Worm (Caenorhabditis elegans) whole organism, late embryonic: ENCODE data around the gene dhs-13.

Source experiments
- F13H6.1 ChIP-seq: sonication (generic microtip); optimal IDR thresholded peaks from 2 replicates; lab custom pipeline; 2016; ENCODE audit warnings: missing genetic modification characterization, missing compliant biosample characterization
- T23F11.4 ChIP-seq: fragments of 200-800 bp; sonication (Bioruptor generic); optimal IDR thresholded peaks from 2 replicates; lab custom pipeline; 2018; ENCODE audit warnings: mild to moderate bottlenecking, missing genetic modification characterization, missing compliant biosample characterization
- ceh-14 ChIP-seq: sonication (generic microtip); optimal IDR thresholded peaks from 2 replicates; lab custom pipeline; 2016; ENCODE audit warnings: missing genotype, missing genetic modification characterization, missing compliant biosample characterization
- ceh-18 ChIP-seq: sonication (generic microtip); optimal IDR thresholded peaks from 2 replicates; lab custom pipeline; 2016; ENCODE audit warnings: missing genetic modification characterization, missing compliant biosample characterization
- ceh-2 ChIP-seq: sonication (generic microtip); optimal IDR thresholded peaks from 2 replicates; lab custom pipeline; 2016; ENCODE audit warnings: missing genotype, missing genetic modification characterization, missing compliant biosample characterization
- ceh-22 ChIP-seq: sonication (generic microtip); optimal IDR thresholded peaks from 2 replicates; lab custom pipeline; 2017; ENCODE audit warnings: missing biosample characterization, missing genetic modification characterization
- ceh-24 ChIP-seq: sonication (generic microtip); optimal IDR thresholded peaks from 2 replicates; lab custom pipeline; 2016; ENCODE audit warnings: mild to moderate bottlenecking, missing genetic modification characterization, missing compliant biosample characterization
- ceh-31 ChIP-seq: sonication (generic microtip); optimal IDR thresholded peaks from 2 replicates; lab custom pipeline; 2016; ENCODE audit warnings: missing genetic modification characterization, missing compliant biosample characterization
- ceh-48 ChIP-seq: sonication (generic microtip); optimal IDR thresholded peaks from 2 replicates; lab custom pipeline; 2016; ENCODE audit warnings: missing genetic modification characterization, inconsistent platforms, missing compliant biosample characterization
- che-1 ChIP-seq: sonication (generic microtip); optimal IDR thresholded peaks from 2 replicates; lab custom pipeline; 2016; ENCODE audit warnings: mild to moderate bottlenecking, missing genetic modification characterization, missing compliant biosample characterization
- dmd-4 ChIP-seq: sonication (generic microtip); optimal IDR thresholded peaks from 2 replicates; lab custom pipeline; 2016; ENCODE audit warnings: borderline replicate concordance, missing genetic modification characterization, missing compliant biosample characterization
- dve-1 ChIP-seq: sonication (generic microtip); optimal IDR thresholded peaks from 2 replicates; lab custom pipeline; 2017; ENCODE audit warnings: antibody characterized with exemption, mild to moderate bottlenecking, missing genetic modification characterization, missing compliant biosample characterization
- ets-4 ChIP-seq: sonication (generic microtip); optimal IDR thresholded peaks from 2 replicates; lab custom pipeline; 2016; ENCODE audit warnings: missing genetic modification characterization, missing compliant biosample characterization
- fax-1 ChIP-seq: sonication (generic microtip); optimal IDR thresholded peaks from 2 replicates; lab custom pipeline; 2016; ENCODE audit warnings: missing genotype, missing genetic modification characterization, missing compliant biosample characterization
- fkh-10 ChIP-seq: fragments of 150-350 bp; optimal IDR thresholded peaks from 2 replicates; lab custom pipeline; 2014; ENCODE audit warnings: missing biosample characterization, missing genetic modification reagents, missing genetic modification characterization
- fkh-6 ChIP-seq: sonication (generic microtip); optimal IDR thresholded peaks from 2 replicates; lab custom pipeline; 2016; ENCODE audit warnings: missing genetic modification characterization, missing compliant biosample characterization
- hlh-13 ChIP-seq: fragments of 200-800 bp; sonication (Bioruptor generic); optimal IDR thresholded peaks from 2 replicates; lab custom pipeline; 2018; ENCODE audit warnings: mild to moderate bottlenecking, missing genetic modification characterization, missing compliant biosample characterization
- hlh-15 ChIP-seq: sonication (generic microtip); optimal IDR thresholded peaks from 2 replicates; lab custom pipeline; 2016; ENCODE audit warnings: missing genetic modification characterization, missing compliant biosample characterization
- hlh-30 ChIP-seq: sonication (generic microtip); optimal IDR thresholded peaks from 2 replicates; lab custom pipeline; 2017; ENCODE audit warnings: antibody characterized with exemption, missing genetic modification characterization, missing compliant biosample characterization; ENCODE audit not compliant: insufficient read depth
- hlh-6 ChIP-seq: sonication (generic microtip); optimal IDR thresholded peaks from 2 replicates; lab custom pipeline; 2016; ENCODE audit warnings: missing genotype, missing genetic modification characterization, missing compliant biosample characterization
- hlh-8 ChIP-seq: sonication (generic microtip); optimal IDR thresholded peaks from 2 replicates; lab custom pipeline; 2016; ENCODE audit warnings: missing genotype, missing genetic modification characterization, missing compliant biosample characterization
- lin-11 ChIP-seq: fragments of 200-800 bp; sonication (Bioruptor generic); optimal IDR thresholded peaks from 2 replicates; lab custom pipeline; 2018; ENCODE audit warnings: mild to moderate bottlenecking, missing genetic modification characterization, missing compliant biosample characterization
- mec-3 ChIP-seq: sonication (generic microtip); optimal IDR thresholded peaks from 2 replicates; lab custom pipeline; 2016; ENCODE audit warnings: borderline replicate concordance, missing genetic modification characterization, missing compliant biosample characterization
- nhr-232 ChIP-seq: sonication (generic microtip); optimal IDR thresholded peaks from 2 replicates; lab custom pipeline; 2016; ENCODE audit warnings: missing genetic modification characterization, missing compliant biosample characterization
- npax-4 ChIP-seq: sonication (generic microtip); optimal IDR thresholded peaks from 2 replicates; lab custom pipeline; 2016; ENCODE audit warnings: missing genetic modification characterization, missing compliant biosample characterization
- pag-3 ChIP-seq: sonication (generic microtip); optimal IDR thresholded peaks from 2 replicates; lab custom pipeline; 2016; ENCODE audit warnings: missing compliant biosample characterization, missing genetic modification characterization, borderline replicate concordance
- pqm-1 ChIP-seq: sonication (generic microtip); optimal IDR thresholded peaks from 2 replicates; lab custom pipeline; 2016; ENCODE audit warnings: missing genetic modification characterization, missing compliant biosample characterization
- pros-1 ChIP-seq: fragments of 150-350 bp; optimal IDR thresholded peaks from 2 replicates; lab custom pipeline; 2014; ENCODE audit warnings: missing biosample characterization, missing genetic modification reagents, missing genetic modification characterization
- ref-2 ChIP-seq: sonication (generic microtip); optimal IDR thresholded peaks from 2 replicates; lab custom pipeline; 2016; ENCODE audit warnings: missing genetic modification characterization, missing compliant biosample characterization
- rnt-1 ChIP-seq: sonication (generic microtip); optimal IDR thresholded peaks from 2 replicates; lab custom pipeline; 2016; ENCODE audit warnings: missing genetic modification characterization, missing compliant biosample characterization
- sox-2 ChIP-seq: fragments of 200-800 bp; sonication (Bioruptor generic); IDR thresholded peaks from 2 replicates; pipeline ENCODE4 v1.3.6; 2022; ENCODE audit warnings: missing genetic modification reagents, missing genetic modification characterization, missing compliant biosample characterization
- tbx-2 ChIP-seq: sonication (generic microtip); optimal IDR thresholded peaks from 2 replicates; lab custom pipeline; 2016; ENCODE audit warnings: missing genetic modification characterization, missing compliant biosample characterization
- tbx-7 ChIP-seq: sonication (generic microtip); optimal IDR thresholded peaks from 2 replicates; lab custom pipeline; 2016; ENCODE audit warnings: missing genotype, missing genetic modification characterization, missing compliant biosample characterization
- unc-3 ChIP-seq, 2 experiments: fragments of 200-800 bp in 1 of 2; sonication (Bioruptor generic) in 1 of 2; sonication (generic microtip) in 1 of 2; conservative IDR thresholded peaks in 1 of 2; optimal IDR thresholded peaks in 1 of 2; 2 replicates each; pipeline versions ENCODE4 v1.3.6 to Lab custom; 2016 to 2022; ENCODE audit warnings: missing compliant biosample characterization in 2 of 2, missing genetic modification characterization in 2 of 2, missing genetic modification reagents in 1 of 2
- zip-5 ChIP-seq: sonication (generic microtip); optimal IDR thresholded peaks from 2 replicates; lab custom pipeline; 2016; ENCODE audit warnings: missing genetic modification characterization, missing compliant biosample characterization

Gene dhs-13

ce11 chrV:1803043-1803442 is 31.5 kb upstream of the dhs-13 start, which contains the start of gene srt-41:
Gene srt-41, minus strand, starts transcription at chrV:1803143.
- TF ChIP-seq mec-3 (tag; lab: Kevin White, UChicago), result no peak
- TF ChIP-seq ceh-31 (tag; lab: Kevin White, UChicago), result no peak

ce11 chrV:1797900-1798299 is 26.4 kb upstream of the dhs-13 start, which contains the start of gene F36H9.10:
Gene F36H9.10, plus strand, starts transcription at chrV:1798200.
- TF ChIP-seq ceh-22 (tag; lab: Kevin White, UChicago) (no peak), dve-1 (no peak), fkh-10 (no peak), fkh-6 (tag; lab: Kevin White, UChicago) (no peak), ets-4 (tag; lab: Kevin White, UChicago) (no peak), pqm-1 (tag; lab: Kevin White, UChicago) (no peak), T23F11.4 (no peak), zip-5 (tag; lab: Kevin White, UChicago) (no peak), sox-2 (GFP tag; lab: Robert Waterston, UW) (no peak), hlh-15 (tag; lab: Kevin White, UChicago) (no peak), ceh-2 (tag; lab: Kevin White, UChicago) (no peak), ceh-24 (tag; lab: Kevin White, UChicago) (no peak), pag-3 (tag; lab: Kevin White, UChicago) (no peak), mec-3 (tag; lab: Kevin White, UChicago) (no peak), ceh-48 (tag; lab: Kevin White, UChicago) (no peak), rnt-1 (tag; lab: Kevin White, UChicago) (no peak), ref-2 (tag; lab: Kevin White, UChicago) (no peak)

DNA sequence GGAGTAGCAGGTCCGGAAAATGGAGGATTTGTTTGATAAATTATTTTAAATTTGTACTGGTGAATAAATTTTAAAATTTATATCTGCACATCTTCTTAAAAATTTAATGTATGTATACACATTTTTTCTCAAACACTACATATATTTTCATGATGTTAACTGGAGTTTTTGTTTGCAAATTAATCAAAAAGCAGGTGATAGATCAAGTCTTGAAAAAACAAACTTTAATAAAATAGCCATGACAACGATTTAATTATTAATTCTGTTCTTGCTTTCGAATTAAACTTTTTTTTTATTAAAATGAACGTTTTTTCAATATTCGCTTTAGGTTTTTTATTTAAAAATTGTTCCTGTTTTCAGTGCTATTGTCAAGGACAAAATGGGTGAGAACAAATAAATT is 22.7 kb upstream of the dhs-13 start, which contains the start of gene F36H9.1:
Gene F36H9.1, plus strand, starts transcription at position 301 of the 400 bp plus-strand sequence.
- no peak for TF ChIP-seq hlh-15 (tag; lab: Kevin White, UChicago)
- no peak for TF ChIP-seq hlh-8
- TF ChIP-seq ref-2 (tag; lab: Kevin White, UChicago), result no peak
- TF ChIP-seq che-1, result no peak
- TF ChIP-seq hlh-6 (tag; lab: Kevin White, UChicago), result no peak
- no peak for TF ChIP-seq hlh-30 (tag; lab: Kevin White, UChicago)
- no peak for TF ChIP-seq pros-1 (tag; lab: Kevin White, UChicago)
- TF ChIP-seq tbx-2 (tag; lab: Kevin White, UChicago), result no peak
- TF ChIP-seq T23F11.4, result no peak
- TF ChIP-seq unc-3 (GFP tag; conservative IDR thresholded peaks at IDR 0.05; lab: Robert Waterston, UW), result no peak
- no peak for TF ChIP-seq unc-3 (tag; optimal IDR thresholded peaks at IDR 0.05; lab: Kevin White, UChicago)
- no peak for TF ChIP-seq ceh-14 (tag; lab: Kevin White, UChicago)

DNA sequence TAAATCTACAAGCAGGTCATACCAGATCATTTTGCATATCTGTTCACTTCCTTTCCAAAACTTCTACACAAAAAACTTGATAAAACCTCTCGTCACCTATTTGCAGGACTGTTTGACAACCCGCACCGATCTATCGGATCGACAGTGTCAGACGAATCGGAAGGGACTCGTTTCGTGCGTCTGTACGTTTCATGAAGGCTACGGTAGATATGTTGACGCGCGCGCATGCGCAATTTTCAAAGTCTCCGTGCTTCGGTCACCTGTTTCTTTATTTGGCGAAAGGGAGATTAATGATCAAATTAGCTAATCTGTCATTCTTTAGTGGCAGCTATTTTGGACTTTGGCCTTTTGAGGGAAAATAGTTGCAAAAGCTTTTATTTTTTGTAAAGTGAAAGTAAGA is 18.0 kb upstream of the dhs-13 start:
- no peak for TF ChIP-seq hlh-6 (tag; lab: Kevin White, UChicago)
- no peak for TF ChIP-seq hlh-13 (GFP tag; lab: Kevin White, UChicago)
- no peak for TF ChIP-seq ceh-24 (tag; lab: Kevin White, UChicago)
- no peak for TF ChIP-seq F13H6.1
- no peak for TF ChIP-seq unc-3 (GFP tag; conservative IDR thresholded peaks at IDR 0.05; lab: Robert Waterston, UW)
- no peak for TF ChIP-seq unc-3 (tag; optimal IDR thresholded peaks at IDR 0.05; lab: Kevin White, UChicago)
- no peak for TF ChIP-seq fax-1 (tag; lab: Kevin White, UChicago)
- no peak for TF ChIP-seq lin-11 (tag; lab: Kevin White, UChicago)
- no peak for TF ChIP-seq npax-4 (tag; lab: Kevin White, UChicago)
- no peak for TF ChIP-seq tbx-7 (tag; lab: Kevin White, UChicago)
- no peak for TF ChIP-seq ceh-18 (tag; lab: Kevin White, UChicago)
- no peak for TF ChIP-seq ceh-2 (tag; lab: Kevin White, UChicago)
- TF ChIP-seq rnt-1 (tag; lab: Kevin White, UChicago), result no peak
- no peak for TF ChIP-seq dmd-4
- TF ChIP-seq nhr-232 (tag; lab: Kevin White, UChicago), result no peak
- TF ChIP-seq, all 69 proteins: peak for 0
